Worm (Caenorhabditis elegans): ENCODE results near the gene Y11D7A.10.

- TF ChIP-seq unc-62 (GFP tag; optimal IDR thresholded peaks at IDR 0.05 in 1 of 2) (no peak), unc-62 (tag; optimal IDR thresholded peaks at IDR 0.05) (no peak), skn-1 (tag; optimal IDR thresholded peaks at IDR 0.05) (no peak), hmg-1.1 (GFP tag; IDR thresholded peaks at IDR 0.05) (no peak), nhr-25 (tag; optimal IDR thresholded peaks at IDR 0.05; ENCODE audit: borderline replicate concordance, insufficient read depth) (no peak), nhr-77 (tag; optimal IDR thresholded peaks at IDR 0.05) (no peak), daf-12 (tag; optimal IDR thresholded peaks at IDR 0.05) (no peak), zfp-2 (tag; optimal IDR thresholded peaks at IDR 0.05) (no peak), zag-1 (tag; optimal IDR thresholded peaks at IDR 0.05) (no peak)
These were observed 8.0 kb upstream of the Y11D7A.10 start for ce11 chrIV:9267581-9267980.
